Worm (Caenorhabditis elegans): Measurements from ENCODE around the gene clc-20.
A peak's percentile ranks its signal among the peaks of the same experiment; 100 is the strongest.

Gene clc-20

DNA sequence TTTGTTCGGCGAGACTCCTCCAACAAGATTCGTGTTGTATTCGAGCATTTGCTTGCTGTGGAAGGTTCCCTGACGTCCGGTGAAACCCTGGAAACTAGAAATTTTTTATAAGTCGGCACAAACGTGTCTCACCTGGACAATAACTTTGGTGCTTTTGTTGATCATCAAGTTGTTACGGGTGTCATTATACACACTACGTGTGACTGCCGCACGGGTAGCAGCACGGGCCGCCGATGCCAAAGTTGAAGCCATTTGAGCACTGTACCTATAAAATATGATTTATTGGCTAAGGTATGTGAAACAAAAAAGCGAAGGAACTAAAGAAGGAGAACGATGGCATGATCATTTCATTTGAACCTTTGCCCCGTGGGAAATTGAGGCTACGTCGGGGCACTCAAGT lies 28.8 kb downstream of the clc-20 start, which contains the start of gene sucl-2:
TSS of gene sucl-2 (minus strand) at position 265 of the 400 bp plus-strand sequence.
- TF ChIP-seq ztf-4 (tag; optimal IDR thresholded peaks at IDR 0.05) (no peak), unc-62 (GFP tag; optimal IDR thresholded peaks at IDR 0.05) (no peak), fkh-2 (tag; optimal IDR thresholded peaks at IDR 0.05) (no peak), nhr-12 (tag; optimal IDR thresholded peaks at IDR 0.05) (no peak), aly-2 (tag; optimal IDR thresholded peaks at IDR 0.05) (no peak), tbx-2 (tag; optimal IDR thresholded peaks at IDR 0.05) (no peak), nhr-28 (tag; optimal IDR thresholded peaks at IDR 0.05) (no peak), ceh-16 (tag; optimal IDR thresholded peaks at IDR 0.05) (no peak)

DNA sequence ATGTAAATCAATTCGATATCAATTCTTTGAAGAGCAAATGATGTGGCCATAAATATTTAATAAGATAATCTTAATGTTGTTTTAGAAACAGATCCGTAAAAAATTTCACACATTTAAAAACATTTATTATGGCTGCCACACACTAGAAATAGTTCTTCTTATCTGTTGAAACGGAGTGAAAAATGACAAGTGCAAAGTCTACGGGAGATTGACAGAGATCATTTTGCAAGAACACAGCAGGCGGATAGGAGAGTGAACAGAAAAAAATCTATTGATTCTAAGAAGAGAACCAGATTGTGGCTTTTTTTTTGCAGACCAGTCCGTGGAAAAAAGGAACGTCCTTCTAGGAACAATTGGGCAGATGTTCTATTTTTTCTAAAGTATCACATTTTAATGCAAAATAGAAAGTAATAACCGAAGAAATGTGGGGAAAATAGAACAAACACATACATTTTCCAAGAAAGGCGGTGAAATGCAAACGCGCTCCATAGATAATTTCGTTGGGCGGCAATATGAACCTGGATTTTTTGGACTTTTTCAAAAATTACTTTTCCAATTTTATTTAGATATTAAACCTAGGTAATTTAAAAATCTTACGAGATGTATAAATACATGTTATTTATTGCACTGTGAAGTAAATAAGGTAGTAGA lies 29.3 kb downstream of the clc-20 start:
- TF ChIP-seq ceh-28 (tag; optimal IDR thresholded peaks at IDR 0.05) (no peak), eor-1 (tag; optimal IDR thresholded peaks at IDR 0.05) (no peak), zag-1 (tag; optimal IDR thresholded peaks at IDR 0.05) (no peak), nfya-1 (tag; optimal IDR thresholded peaks at IDR 0.05; ENCODE audit: insufficient read depth) (no peak), aly-2 (tag; optimal IDR thresholded peaks at IDR 0.05) (no peak), mml-1 (tag; optimal IDR thresholded peaks at IDR 0.05) (no peak), elt-1 (tag; optimal IDR thresholded peaks at IDR 0.05) (no peak), hmg-11 (tag; optimal IDR thresholded peaks at IDR 0.05) (peak; percentile 9), lin-15B (tag; optimal IDR thresholded peaks at IDR 0.05) (peak; percentile 32), nhr-23 (tag; optimal IDR thresholded peaks at IDR 0.05) (peak; percentile 11), daf-12 (tag; optimal IDR thresholded peaks at IDR 0.05) (no peak), elt-2 (tag; optimal IDR thresholded peaks at IDR 0.05) (peak; percentile 34), lin-39 (tag; optimal IDR thresholded peaks at IDR 0.05) (no peak), pha-4 (tag; optimal IDR thresholded peaks at IDR 0.05) (peak; percentile 33), egl-27 (tag; optimal IDR thresholded peaks at IDR 0.05) (no peak), fos-1 (tag; optimal IDR thresholded peaks at IDR 0.05) (no peak), pqm-1 (tag; optimal IDR thresholded peaks at IDR 0.05) (no peak), mdl-1 (tag; optimal IDR thresholded peaks at IDR 0.05) (no peak), jun-1 (tag; optimal IDR thresholded peaks at IDR 0.05) (no peak)

DNA sequence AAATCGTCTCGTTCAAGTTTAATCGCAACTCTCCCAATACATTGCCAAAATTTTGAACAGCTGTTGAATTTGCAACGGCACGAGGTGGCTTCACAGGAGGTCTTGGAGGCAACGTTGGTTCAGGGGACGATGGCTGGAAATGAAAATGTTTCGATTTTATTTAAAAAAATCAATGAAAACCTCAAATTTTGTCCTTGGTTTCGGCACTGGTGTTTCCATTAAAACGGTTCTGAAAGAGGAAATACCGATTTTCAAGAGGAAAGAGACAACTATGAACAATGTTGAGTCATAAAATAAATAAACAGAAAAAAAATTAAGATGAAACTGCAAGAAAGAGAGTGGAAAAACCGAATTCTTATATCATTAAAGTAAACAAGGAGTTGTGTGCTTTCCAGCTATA lies 34.9 kb downstream of the clc-20 start, which contains the start of gene F23H11.4:
TSS of gene F23H11.4 (minus strand) at position 229 of the 400 bp plus-strand sequence.
- TF ChIP-seq R02D3.7 (tag; optimal IDR thresholded peaks at IDR 0.05) (no peak), pha-4 (tag; optimal IDR thresholded peaks at IDR 0.05) (peak; percentile 54)

DNA sequence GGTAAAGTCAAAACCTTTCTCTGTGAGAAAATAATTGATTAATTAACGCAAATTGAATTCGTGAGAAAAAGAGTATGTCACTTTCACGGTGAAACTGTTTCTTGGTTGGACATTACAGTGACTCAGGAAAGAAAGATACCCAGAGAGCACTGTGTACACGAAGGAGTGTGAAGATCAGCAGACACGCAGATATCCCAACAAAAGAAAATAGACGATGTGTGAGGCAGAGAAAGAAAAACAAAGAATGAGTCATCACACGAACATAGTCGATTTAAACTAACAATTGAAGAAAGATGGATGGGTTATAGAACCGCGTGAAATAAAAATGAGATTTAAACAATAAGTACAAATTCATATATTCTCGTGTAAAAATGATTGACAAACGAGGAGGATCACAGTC lies 35.6 kb downstream of the clc-20 start:
- TF ChIP-seq jun-1 (tag; optimal IDR thresholded peaks at IDR 0.05) (peak; percentile 56), nhr-23 (tag; optimal IDR thresholded peaks at IDR 0.05) (peak; percentile 21), hmg-11 (tag; optimal IDR thresholded peaks at IDR 0.05) (peak; percentile 38), egl-5 (tag; optimal IDR thresholded peaks at IDR 0.05) (no peak), elt-2 (tag; optimal IDR thresholded peaks at IDR 0.05) (no peak), ceh-28 (tag; optimal IDR thresholded peaks at IDR 0.05) (no peak), fkh-10 (GFP tag; optimal IDR thresholded peaks at IDR 0.05) (no peak), snpc-4 (tag; optimal IDR thresholded peaks at IDR 0.05) (no peak), ceh-16 (tag; optimal IDR thresholded peaks at IDR 0.05) (no peak), sea-2 (GFP tag; optimal IDR thresholded peaks at IDR 0.05) (no peak), nhr-25 (tag; optimal IDR thresholded peaks at IDR 0.05) (peak; percentile 31), nhr-237 (tag; optimal IDR thresholded peaks at IDR 0.05) (no peak), tbx-2 (tag; optimal IDR thresholded peaks at IDR 0.05) (no peak), pha-4 (tag; optimal IDR thresholded peaks at IDR 0.05) (peak; percentile 79), ztf-11 (tag; optimal IDR thresholded peaks at IDR 0.05) (no peak)

DNA sequence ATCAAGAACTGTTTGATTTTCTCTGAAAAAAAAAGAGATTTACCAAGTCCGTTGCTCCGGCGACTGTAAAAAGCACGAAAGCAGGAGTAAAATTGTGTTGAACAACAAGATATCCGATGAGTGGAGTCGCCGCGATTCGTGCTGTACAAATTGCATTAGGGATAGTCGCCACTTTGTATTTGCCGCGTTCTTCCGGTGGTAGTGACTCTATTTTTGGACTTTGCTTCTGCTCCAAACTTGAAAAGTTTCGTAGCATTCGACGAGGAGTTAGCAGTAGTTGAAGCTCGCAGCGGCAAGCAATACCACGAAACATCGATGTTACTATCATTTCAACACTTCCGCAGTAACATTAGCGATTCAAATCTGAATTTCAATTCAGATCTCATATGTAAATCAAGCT lies 37.2 kb downstream of the clc-20 start, which contains the start of gene crls-1:
TSS of gene crls-1 (minus strand) at position 363 of the 400 bp plus-strand sequence.
- no peak for TF ChIP-seq ceh-9 (tag; optimal IDR thresholded peaks at IDR 0.05)
- TF ChIP-seq ama-1 (optimal IDR thresholded peaks at IDR 0.05), result peak; percentile 51
